Worm (Caenorhabditis elegans): ENCODE data around the gene arp-6.

DNA sequence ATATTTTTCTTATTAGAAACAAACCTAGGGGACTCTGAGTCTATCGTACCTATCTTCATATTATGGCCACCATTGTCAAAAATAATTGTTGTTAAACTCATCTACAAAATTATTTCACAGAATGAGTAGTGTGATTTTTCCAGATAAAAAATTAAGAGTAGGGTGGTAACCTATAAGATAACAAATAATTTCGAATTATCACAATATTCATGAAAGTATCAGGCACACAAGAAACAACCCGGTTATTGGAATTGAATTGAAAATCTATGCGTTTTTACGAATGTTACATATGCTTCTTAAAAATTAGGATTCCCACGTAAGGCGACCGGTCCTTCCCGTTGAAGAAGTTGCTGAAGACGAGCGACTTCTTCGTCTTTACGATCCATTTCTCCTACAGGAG, at the start of gene arp-6:
- TF ChIP-seq elt-1 (tag; optimal IDR thresholded peaks at IDR 0.05; ENCODE audit: borderline replicate concordance, insufficient read depth) (no peak), unc-62 (GFP tag; optimal IDR thresholded peaks at IDR 0.05) (no peak), snpc-4 (tag; optimal IDR thresholded peaks at IDR 0.05) (no peak), sem-2 (GFP tag; optimal IDR thresholded peaks at IDR 0.05) (no peak), nhr-237 (tag; optimal IDR thresholded peaks at IDR 0.05) (no peak), nhr-12 (tag; optimal IDR thresholded peaks at IDR 0.05) (no peak), ceh-83 (GFP tag; optimal IDR thresholded peaks at IDR 0.05) (no peak), elt-3 (tag; optimal IDR thresholded peaks at IDR 0.05) (no peak), pha-4 (tag; optimal IDR thresholded peaks at IDR 0.05) (no peak), hlh-1 (tag; optimal IDR thresholded peaks at IDR 0.05) (no peak), ces-1 (GFP tag; optimal IDR thresholded peaks at IDR 0.05) (no peak), lin-13 (tag; optimal IDR thresholded peaks at IDR 0.05) (no peak), nhr-76 (tag; optimal IDR thresholded peaks at IDR 0.05) (no peak)
